Worm (Caenorhabditis elegans) whole organism, midembryonic: ENCODE measurements around the gene pot-3.

Experiments used
- flt-1 ChIP-seq: fragments of 200-800 bp; sonication (Bioruptor generic); IDR thresholded peaks from 2 replicates; pipeline ENCODE4 v1.3.6; 2022; ENCODE audit warnings: missing genetic modification characterization, missing compliant biosample characterization
- med-1 ChIP-seq: sonication (generic microtip); optimal IDR thresholded peaks from 2 replicates; lab custom pipeline; 2017; ENCODE audit warnings: missing genetic modification characterization, mild to moderate bottlenecking, missing compliant biosample characterization, antibody characterized with exemption, missing genetic modification reagents; ENCODE audit not compliant: insufficient read depth

ce11 chrIII:13763260-13764112 lies 16.5 kb upstream of the pot-3 start:
- TF ChIP-seq flt-1 (GFP tag; lab: Robert Waterston, UW) (no peak), med-1 (no peak)
